Worm (Caenorhabditis elegans) whole organism, L1 larva: ENCODE data around the gene srt-47.
A peak's percentile ranks its signal among the peaks of the same experiment; 100 is the strongest.

Experiments
- C04F5.9 ChIP-seq: sonication (generic microtip); optimal IDR thresholded peaks from 2 replicates; lab custom pipeline; 2016; ENCODE audit warnings: missing genetic modification characterization, missing compliant biosample characterization
- aha-1 ChIP-seq: fragments of 150-350 bp; optimal IDR thresholded peaks from 2 replicates; lab custom pipeline; 2014; ENCODE audit warnings: missing biosample characterization, missing genetic modification characterization
- alr-1 ChIP-seq: fragments of 200-800 bp; sonication (Bioruptor generic); optimal IDR thresholded peaks from 2 replicates; lab custom pipeline; 2018; ENCODE audit warnings: borderline replicate concordance, mild to moderate bottlenecking, missing genetic modification characterization, missing compliant biosample characterization
- blmp-1 ChIP-seq: fragments of 150-350 bp; optimal IDR thresholded peaks from 2 replicates; lab custom pipeline; 2014; ENCODE audit warnings: missing biosample characterization, missing genetic modification characterization
- ceh-8 ChIP-seq: fragments of 200-800 bp; sonication (Bioruptor generic); optimal IDR thresholded peaks from 2 replicates; lab custom pipeline; 2018; ENCODE audit warnings: mild to moderate bottlenecking, missing genetic modification characterization, moderate library complexity, missing compliant biosample characterization
- ceh-90 ChIP-seq: sonication (generic microtip); optimal IDR thresholded peaks from 2 replicates; lab custom pipeline; 2016; ENCODE audit warnings: missing genetic modification characterization, missing compliant biosample characterization
- dpl-1 ChIP-seq, 3 experiments: fragments of 150-350 bp in 2 of 3; sonication (generic microtip) in 1 of 3; optimal IDR thresholded peaks; 2 replicates each; lab custom pipeline; 2014 to 2017; ENCODE audit warnings: missing biosample characterization in 3 of 3, missing genetic modification characterization in 3 of 3, missing genetic modification reagents in 3 of 3
- efl-1 ChIP-seq, 4 experiments: fragments of 150-350 bp; optimal IDR thresholded peaks in 3 of 4; peaks in 1 of 4; 1 replicate in 1 of 4; 2 replicates in 3 of 4; lab custom pipeline; 2014; ENCODE audit warnings: missing biosample characterization in 2 of 4, missing genetic modification characterization in 2 of 4, missing genetic modification reagents in 2 of 4
- fkh-10 ChIP-seq: sonication (generic microtip); optimal IDR thresholded peaks from 2 replicates; lab custom pipeline; 2017; ENCODE audit warnings: missing biosample characterization, missing genetic modification reagents, missing genetic modification characterization
- fkh-8 ChIP-seq: sonication (generic microtip); optimal IDR thresholded peaks from 2 replicates; lab custom pipeline; 2016; ENCODE audit warnings: mild to moderate bottlenecking, missing genetic modification characterization, missing compliant biosample characterization
- fos-1 ChIP-seq: fragments of 150-350 bp; optimal IDR thresholded peaks from 2 replicates; lab custom pipeline; 2014; ENCODE audit warnings: missing biosample characterization, missing genetic modification characterization
- hlh-17 ChIP-seq: fragments of 200-800 bp; sonication (Bioruptor generic); optimal IDR thresholded peaks from 2 replicates; lab custom pipeline; 2018; ENCODE audit warnings: missing genetic modification characterization, mild to moderate bottlenecking, missing compliant biosample characterization, moderate library complexity, borderline replicate concordance
- hlh-4 ChIP-seq: sonication (generic microtip); optimal IDR thresholded peaks from 2 replicates; lab custom pipeline; 2016; ENCODE audit warnings: mild to moderate bottlenecking, missing genetic modification characterization, missing compliant biosample characterization
- irx-1 ChIP-seq: sonication (generic microtip); optimal IDR thresholded peaks from 2 replicates; lab custom pipeline; 2016; ENCODE audit warnings: missing genetic modification characterization, missing compliant biosample characterization
- isw-1 ChIP-seq: fragments of 200-800 bp; sonication (Bioruptor generic); IDR thresholded peaks from 2 replicates; pipeline ENCODE4 v1.3.6; 2022; ENCODE audit warnings: missing genetic modification characterization, missing compliant biosample characterization
- lin-14 ChIP-seq: fragments of 200-800 bp; sonication (Bioruptor generic); optimal IDR thresholded peaks from 2 replicates; lab custom pipeline; 2018; ENCODE audit warnings: mild to moderate bottlenecking, missing genetic modification characterization, moderate library complexity, missing compliant biosample characterization
- lin-35 ChIP-seq, 2 experiments: fragments of 150-350 bp; optimal IDR thresholded peaks; 2 replicates each; lab custom pipeline; 2014; ENCODE audit warnings: missing biosample characterization in 2 of 2, missing genetic modification characterization in 2 of 2, missing genetic modification reagents in 2 of 2
- lin-39 ChIP-seq: fragments of 150-350 bp; optimal IDR thresholded peaks from 2 replicates; lab custom pipeline; 2014; ENCODE audit warnings: missing biosample characterization, missing genetic modification reagents, missing genetic modification characterization
- mdl-1 ChIP-seq, 2 experiments: fragments of 150-350 bp; optimal IDR thresholded peaks; 2 replicates each; lab custom pipeline; 2014 to 2017; ENCODE audit warnings: missing biosample characterization in 2 of 2, missing genetic modification characterization in 2 of 2, inconsistent platforms in 1 of 2
- nhr-19 ChIP-seq: fragments of 200-800 bp; sonication (Bioruptor generic); conservative IDR thresholded peaks from 2 replicates; pipeline ENCODE4 v1.3.6; 2022; ENCODE audit warnings: missing genetic modification characterization, missing compliant biosample characterization
- nhr-237 ChIP-seq: fragments of 150-350 bp; optimal IDR thresholded peaks from 2 replicates; lab custom pipeline; 2014; ENCODE audit warnings: missing biosample characterization, missing genetic modification characterization
- nhr-28 ChIP-seq: fragments of 150-350 bp; optimal IDR thresholded peaks from 2 replicates; lab custom pipeline; 2014; ENCODE audit warnings: missing biosample characterization, missing genetic modification characterization
- nhr-47 ChIP-seq: sonication (generic microtip); optimal IDR thresholded peaks from 2 replicates; lab custom pipeline; 2016; ENCODE audit warnings: mild to moderate bottlenecking, missing genetic modification characterization, moderate library complexity, missing compliant biosample characterization
- nhr-76 ChIP-seq: sonication (generic microtip); optimal IDR thresholded peaks from 2 replicates; lab custom pipeline; 2017; ENCODE audit warnings: missing biosample characterization, missing genetic modification characterization
- nhr-77 ChIP-seq: fragments of 150-350 bp; optimal IDR thresholded peaks from 2 replicates; lab custom pipeline; 2014; ENCODE audit warnings: missing biosample characterization, missing genetic modification characterization
- nhr-84 ChIP-seq: sonication (generic microtip); optimal IDR thresholded peaks from 2 replicates; lab custom pipeline; 2017; ENCODE audit warnings: missing biosample characterization, missing genetic modification characterization
- nhr-85 ChIP-seq: sonication (generic microtip); peaks from one replicate; lab custom pipeline; 2016; ENCODE audit warnings: missing genetic modification characterization, inconsistent platforms, missing compliant biosample characterization
- nhr-90 ChIP-seq: sonication (generic microtip); optimal IDR thresholded peaks from 2 replicates; lab custom pipeline; 2016; ENCODE audit warnings: mild to moderate bottlenecking, missing genetic modification characterization, missing compliant biosample characterization; ENCODE audit not compliant: poor library complexity
- pag-3 ChIP-seq: sonication (generic microtip); optimal IDR thresholded peaks from 2 replicates; lab custom pipeline; 2017; ENCODE audit warnings: missing genetic modification characterization, mild to moderate bottlenecking, missing compliant biosample characterization, antibody characterized with exemption, borderline replicate concordance; ENCODE audit not compliant: insufficient read depth
- pax-3 ChIP-seq: fragments of 200-800 bp; sonication (Bioruptor generic); optimal IDR thresholded peaks from 2 replicates; lab custom pipeline; 2018; ENCODE audit warnings: mild to moderate bottlenecking, missing genetic modification characterization, moderate library complexity, missing compliant biosample characterization
- rnt-1 ChIP-seq: sonication (generic microtip); optimal IDR thresholded peaks from 2 replicates; lab custom pipeline; 2016; ENCODE audit warnings: mild to moderate bottlenecking, missing genetic modification characterization, moderate library complexity, missing compliant biosample characterization
- skn-1 ChIP-seq: fragments of 150-350 bp; optimal IDR thresholded peaks from 2 replicates; lab custom pipeline; 2014; ENCODE audit warnings: missing biosample characterization, missing genetic modification characterization
- snpc-4 ChIP-seq: fragments of 150-350 bp; optimal IDR thresholded peaks from 2 replicates; lab custom pipeline; 2014; ENCODE audit warnings: missing biosample characterization, missing genetic modification characterization
- snu-23 ChIP-seq: sonication (generic microtip); optimal IDR thresholded peaks from 2 replicates; lab custom pipeline; 2016; ENCODE audit warnings: missing genetic modification characterization, missing compliant biosample characterization
- sup-37 ChIP-seq: fragments of 200-800 bp; sonication (Bioruptor generic); optimal IDR thresholded peaks from 2 replicates; lab custom pipeline; 2018; ENCODE audit warnings: mild to moderate bottlenecking, missing genetic modification characterization, missing compliant biosample characterization
- swsn-7 ChIP-seq: sonication (generic microtip); optimal IDR thresholded peaks from 2 replicates; lab custom pipeline; 2016; ENCODE audit warnings: missing genetic modification characterization, missing compliant biosample characterization
- tbx-2 ChIP-seq: sonication (generic microtip); optimal IDR thresholded peaks from 2 replicates; lab custom pipeline; 2016; ENCODE audit warnings: missing genetic modification characterization, missing compliant biosample characterization
- unc-86 ChIP-seq: sonication (generic microtip); optimal IDR thresholded peaks from 2 replicates; lab custom pipeline; 2016; ENCODE audit warnings: missing genetic modification characterization, missing compliant biosample characterization
- vab-15 ChIP-seq: sonication (generic microtip); optimal IDR thresholded peaks from 2 replicates; lab custom pipeline; 2017; ENCODE audit warnings: missing genotype, mild to moderate bottlenecking, missing genetic modification characterization, missing compliant biosample characterization
- zag-1 ChIP-seq: fragments of 150-350 bp; optimal IDR thresholded peaks from 2 replicates; lab custom pipeline; 2014; ENCODE audit warnings: missing biosample characterization, missing genetic modification characterization
- zip-4 ChIP-seq: fragments of 200-800 bp; sonication (Bioruptor generic); optimal IDR thresholded peaks from 2 replicates; lab custom pipeline; 2018; ENCODE audit warnings: mild to moderate bottlenecking, missing genetic modification characterization, moderate library complexity, missing compliant biosample characterization

srt-47 gene

DNA sequence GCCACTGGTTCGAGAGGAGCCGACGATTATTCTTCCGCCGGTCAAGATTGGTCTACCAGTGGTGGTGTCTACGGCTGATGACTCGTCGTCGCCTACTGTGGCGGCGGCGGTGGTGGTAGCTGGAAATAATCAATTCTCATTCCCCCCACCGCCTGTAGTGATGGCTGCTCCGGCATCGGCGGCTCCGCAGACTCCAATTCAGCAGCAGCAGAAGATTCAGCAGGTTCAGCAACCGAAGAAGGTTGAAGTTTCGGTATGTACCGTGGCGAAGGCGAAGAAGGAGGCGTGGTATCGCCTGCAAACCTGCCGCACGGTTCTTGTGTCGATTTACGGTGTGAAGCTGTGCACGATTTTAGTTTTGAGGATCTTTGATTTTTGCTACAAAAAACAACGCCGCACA, 7.0 kb downstream of the srt-47 start:
- no peak for TF ChIP-seq snu-23 (GFP tag; lab: Kevin White, UChicago)
- no peak for TF ChIP-seq zag-1
- no peak for TF ChIP-seq alr-1 (tag; lab: Kevin White, UChicago)
- TF ChIP-seq ceh-8 (GFP tag; lab: Kevin White, UChicago), result no peak
- TF ChIP-seq dpl-1 (GFP tag; optimal IDR thresholded peaks at IDR 0.05; lab: Kevin White, UChicago), result no peak
- TF ChIP-seq ceh-90 (tag; lab: Kevin White, UChicago), result no peak
- no peak for TF ChIP-seq hlh-17
- no peak for TF ChIP-seq efl-1 (optimal IDR thresholded peaks at IDR 0.05; lab: Kevin White, UChicago)
- TF ChIP-seq efl-1 (GFP tag; optimal IDR thresholded peaks at IDR 0.05 in 1 of 2; lab: Kevin White, UChicago), result peak in 1 of 2 experiments; percentile 14
- no peak for TF ChIP-seq irx-1 (tag; lab: Kevin White, UChicago)

DNA sequence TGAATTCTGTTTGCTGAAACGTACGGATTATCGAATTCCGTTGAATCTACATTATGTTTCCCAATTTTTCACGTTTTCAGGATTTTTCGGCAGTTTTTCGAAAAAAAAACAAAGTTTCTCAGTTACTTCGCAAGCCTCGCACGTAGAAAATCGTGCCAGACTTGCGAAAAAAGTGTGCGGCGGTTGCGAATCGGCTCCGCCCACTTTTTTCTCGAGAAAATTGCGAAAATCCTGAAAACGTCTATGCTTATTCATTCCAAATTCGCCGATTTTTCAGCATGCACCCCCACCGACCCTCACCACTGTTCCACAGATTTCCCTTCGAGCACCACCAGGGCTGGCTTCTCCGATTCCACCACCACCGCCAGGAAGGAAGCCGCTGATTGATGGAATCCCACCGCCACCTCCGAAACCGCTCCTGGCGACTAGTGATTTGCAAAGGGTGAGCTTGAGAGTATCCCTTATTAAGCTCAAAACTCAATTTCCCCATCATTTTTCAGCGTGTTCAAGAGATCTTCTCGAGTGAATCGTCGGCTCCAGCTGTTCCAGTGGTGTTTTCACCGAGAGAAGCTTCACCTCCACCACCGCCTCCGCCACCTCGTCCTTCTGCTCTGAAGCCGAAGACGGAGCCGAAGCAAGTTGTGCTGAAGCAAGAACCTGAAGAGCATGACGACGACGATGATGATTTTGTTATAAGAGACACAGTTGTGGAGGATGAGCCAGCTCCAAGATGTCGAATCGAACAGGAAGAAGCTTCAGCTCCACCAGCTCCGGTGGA, 10.8 kb downstream of the srt-47 start:
- TF ChIP-seq dpl-1 (GFP tag; optimal IDR thresholded peaks at IDR 0.05; lab: Kevin White, UChicago) (no peak), nhr-85 (tag; lab: Kevin White, UChicago) (no peak), unc-86 (tag; lab: Kevin White, UChicago) (no peak), efl-1 (optimal IDR thresholded peaks at IDR 0.05; lab: Kevin White, UChicago) (no peak), efl-1 (GFP tag; optimal IDR thresholded peaks at IDR 0.05 in 1 of 2; lab: Kevin White, UChicago) (peak in 1 of 2 experiments; percentile 14), fos-1 (tag; lab: Kevin White, UChicago) (no peak), ceh-8 (GFP tag; lab: Kevin White, UChicago) (peak; percentile 8)

DNA sequence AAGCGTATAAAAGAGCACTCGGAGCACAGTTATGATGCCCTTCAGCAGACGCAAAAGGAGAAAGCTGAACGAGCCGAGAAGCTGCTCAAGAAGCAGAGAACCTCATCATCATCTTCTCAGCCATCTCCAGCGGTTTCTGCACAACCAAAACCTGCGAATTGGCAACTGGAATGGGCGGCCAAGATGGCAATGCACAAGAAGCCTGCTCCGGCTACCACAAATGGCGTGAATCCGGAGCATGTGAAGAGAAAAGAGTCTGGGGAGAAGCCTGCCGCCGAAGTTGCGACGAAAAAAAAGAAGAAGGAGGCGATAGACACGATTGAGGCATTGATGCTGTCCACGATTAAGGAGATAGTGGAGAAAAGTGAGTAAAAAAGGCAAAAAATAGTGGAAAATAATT, 12.0 kb downstream of the srt-47 start:
- TF ChIP-seq hlh-4 (tag; lab: Kevin White, UChicago), result no peak
- TF ChIP-seq unc-86 (tag; lab: Kevin White, UChicago), result no peak
- TF ChIP-seq rnt-1 (tag; lab: Kevin White, UChicago), result no peak
- TF ChIP-seq lin-39, result no peak
- TF ChIP-seq nhr-28, result no peak
- TF ChIP-seq nhr-19 (GFP tag; lab: Robert Waterston, UW), result no peak
- TF ChIP-seq nhr-90 (tag; lab: Kevin White, UChicago), result no peak

DNA sequence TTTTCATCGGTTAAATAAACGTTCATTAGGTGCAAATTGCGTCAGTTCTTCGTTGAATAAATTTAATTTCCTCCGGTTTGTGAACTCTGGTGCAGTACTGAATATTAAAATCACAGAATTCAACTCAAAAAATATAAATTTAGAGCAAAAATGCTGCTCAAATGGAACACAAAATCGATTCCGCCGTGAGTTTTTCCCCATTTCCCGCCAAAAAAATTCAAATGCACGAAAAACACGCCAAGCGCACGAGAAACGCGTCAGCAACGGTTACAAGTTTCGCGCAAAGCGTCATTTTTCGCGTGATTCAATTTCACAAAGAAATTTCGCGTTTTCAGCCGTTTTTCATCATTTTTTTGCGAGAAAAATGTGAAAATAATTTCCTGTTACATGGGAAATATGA, 13.7 kb downstream of the srt-47 start, which contains the start of gene hrpu-1:
Gene hrpu-1 (plus strand): TSS at position 140 of the 400 bp plus-strand sequence.
- no peak for TF ChIP-seq nhr-76 (tag; lab: Kevin White, UChicago)
- TF ChIP-seq nhr-90 (tag; lab: Kevin White, UChicago), result peak; percentile 64
- peak; percentile 82 for TF ChIP-seq fkh-8 (tag; lab: Kevin White, UChicago)
- TF ChIP-seq snu-23 (GFP tag; lab: Kevin White, UChicago), result peak; percentile 87
- peak in 1 of 2 experiments; percentile 59 for TF ChIP-seq mdl-1 (tag; optimal IDR thresholded peaks at IDR 0.05; lab: Kevin White, UChicago)
- TF ChIP-seq vab-15 (tag; lab: Kevin White, UChicago), result peak; percentile 19
- peak; percentile 61 for TF ChIP-seq fkh-10
- TF ChIP-seq lin-14 (GFP tag; lab: Kevin White, UChicago), result peak; percentile 85
- TF ChIP-seq nhr-77 (tag; lab: Kevin White, UChicago), result peak; percentile 72
- peak; percentile 15 for TF ChIP-seq aha-1 (tag; lab: Kevin White, UChicago)
- TF ChIP-seq pag-3 (tag; lab: Kevin White, UChicago), result no peak
- no peak for TF ChIP-seq hlh-4 (tag; lab: Kevin White, UChicago)
- TF ChIP-seq blmp-1 (tag; lab: Kevin White, UChicago), result no peak
- peak; percentile 62 for TF ChIP-seq zip-4 (GFP tag; lab: Kevin White, UChicago)
- peak; percentile 84 for TF ChIP-seq tbx-2
- peak; percentile 18 for TF ChIP-seq nhr-237 (tag; lab: Kevin White, UChicago)
- TF ChIP-seq C04F5.9 (tag; lab: Kevin White, UChicago), result no peak
- TF ChIP-seq nhr-84 (tag; lab: Kevin White, UChicago), result no peak
- no peak for TF ChIP-seq sup-37 (GFP tag; lab: Kevin White, UChicago)
- peak; percentile 45 for TF ChIP-seq pax-3 (tag; lab: Kevin White, UChicago)
- peak; percentile 87 for TF ChIP-seq rnt-1 (tag; lab: Kevin White, UChicago)
- TF ChIP-seq unc-86 (tag; lab: Kevin White, UChicago), result peak; percentile 74
- peak; percentile 81 for TF ChIP-seq swsn-7 (tag; lab: Kevin White, UChicago)
- no peak for TF ChIP-seq nhr-28
- no peak for TF ChIP-seq hlh-17
- TF ChIP-seq skn-1 (tag; lab: Kevin White, UChicago), result peak; percentile 82
- peak; percentile 80 for TF ChIP-seq nhr-19 (GFP tag; lab: Robert Waterston, UW)
- peak; percentile 73 for TF ChIP-seq snpc-4 (tag; lab: Kevin White, UChicago)
- TF ChIP-seq isw-1 (GFP tag; lab: Robert Waterston, UW), result peak; percentile 78
- peak; percentile 95 to 96 for TF ChIP-seq lin-35 (GFP tag; optimal IDR thresholded peaks at IDR 0.05; lab: Kevin White, UChicago)
- TF ChIP-seq irx-1 (tag; lab: Kevin White, UChicago), result peak; percentile 70
- peak; percentile 90 for TF ChIP-seq nhr-47 (tag; lab: Kevin White, UChicago)
- TF ChIP-seq alr-1 (tag; lab: Kevin White, UChicago), result no peak
